Fruit fly (Drosophila melanogaster) whole organism, embryonic: ENCODE measurements around the gene CG14818.

Source experiments
- Ada2b ChIP-seq: fragments of 200-800 bp; sonication (Bioruptor generic); IDR thresholded peaks from 2 replicates; pipeline ENCODE4 v1.3.6; 2022; ENCODE audit warnings: missing biosample characterization, missing genetic modification characterization
- Awh ChIP-seq: fragments of 200-800 bp; sonication (Bioruptor generic); IDR thresholded peaks from 2 replicates; pipeline ENCODE4, ENCODE4 v1.3.6; 2022; ENCODE audit warnings: missing biosample characterization, missing genetic modification characterization
- Bteb2 ChIP-seq: fragments of 200-800 bp; sonication (Bioruptor generic); optimal IDR thresholded peaks from 2 replicates; lab custom pipeline; 2016; ENCODE audit warnings: missing biosample characterization, missing genetic modification characterization
- CG1024 ChIP-seq: fragments of 200-800 bp; sonication (Bioruptor generic); IDR thresholded peaks from 2 replicates; pipeline ENCODE4 v1.3.6; 2022; ENCODE audit warnings: missing biosample characterization, missing genetic modification characterization
- CG10267 ChIP-seq: fragments of 200-800 bp; sonication (Bioruptor generic); optimal IDR thresholded peaks from 2 replicates; lab custom pipeline; 2018; ENCODE audit warnings: missing biosample characterization, mild to moderate bottlenecking, missing genetic modification characterization, moderate library complexity
- CG10321 ChIP-seq: fragments of 200-800 bp; sonication (Bioruptor generic); IDR thresholded peaks from 2 replicates; pipeline ENCODE4 v1.3.6; 2022; ENCODE audit warnings: missing biosample characterization, missing genetic modification characterization
- CG12391 ChIP-seq: fragments of 200-800 bp; sonication (Bioruptor generic); optimal IDR thresholded peaks from 3 replicates; lab custom pipeline; 2018; ENCODE audit warnings: missing biosample characterization, mild to moderate bottlenecking, missing genetic modification characterization, moderate library complexity
- CG13624 ChIP-seq: fragments of 200-800 bp; sonication (Bioruptor generic); optimal IDR thresholded peaks from 2 replicates; lab custom pipeline; 2016; ENCODE audit warnings: missing biosample characterization, missing genetic modification characterization
- CG17568 ChIP-seq: fragments of 200-800 bp; sonication (Bioruptor generic); optimal IDR thresholded peaks from 2 replicates; lab custom pipeline; 2018; ENCODE audit warnings: missing biosample characterization, mild to moderate bottlenecking, missing genetic modification characterization, moderate library complexity
- CG3065 ChIP-seq: fragments of 200-800 bp; sonication (Bioruptor generic); optimal IDR thresholded peaks from 2 replicates; lab custom pipeline; 2016; ENCODE audit warnings: missing biosample characterization, missing genetic modification characterization
- CG31365 ChIP-seq: fragments of 200-800 bp; sonication (Bioruptor generic); optimal IDR thresholded peaks from 2 replicates; lab custom pipeline; 2018; ENCODE audit warnings: missing biosample characterization, mild to moderate bottlenecking, missing genetic modification characterization
- CG3995 ChIP-seq: fragments of 200-800 bp; sonication (Bioruptor generic); optimal IDR thresholded peaks from 3 replicates; lab custom pipeline; 2016; ENCODE audit warnings: missing biosample characterization, missing genetic modification characterization
- CG4282 ChIP-seq: fragments of 200-800 bp; sonication (Bioruptor generic); optimal IDR thresholded peaks from 2 replicates; lab custom pipeline; 2016; ENCODE audit warnings: missing biosample characterization, missing genetic modification characterization
- CG4360 ChIP-seq: fragments of 200-800 bp; sonication (Bioruptor generic); IDR thresholded peaks from 2 replicates; pipeline ENCODE4 v1.3.6; 2022; ENCODE audit warnings: missing biosample characterization, missing genetic modification characterization
- CG4854 ChIP-seq: fragments of 200-800 bp; sonication (Bioruptor generic); optimal IDR thresholded peaks from 2 replicates; lab custom pipeline; 2016; ENCODE audit warnings: missing biosample characterization, missing genetic modification characterization, inconsistent platforms
- CG5180 ChIP-seq: fragments of 200-800 bp; sonication (Bioruptor generic); optimal IDR thresholded peaks from 3 replicates; lab custom pipeline; 2017; ENCODE audit warnings: missing biosample characterization, missing genetic modification characterization, mild to moderate bottlenecking, moderate library complexity, missing genetic modification reagents
- CG7963 ChIP-seq: fragments of 200-800 bp; sonication (Bioruptor generic); IDR thresholded peaks from 3 replicates; pipeline ENCODE4 v1.3.6; 2022; ENCODE audit warnings: missing biosample characterization, missing genetic modification characterization; ENCODE audit not compliant: partially characterized antibody
- CG9797 ChIP-seq: fragments of 200-800 bp; sonication (Bioruptor generic); optimal IDR thresholded peaks from 3 replicates; lab custom pipeline; 2018; ENCODE audit warnings: missing biosample characterization, mild to moderate bottlenecking, missing genetic modification characterization
- Dll ChIP-seq: fragments of 200-800 bp; sonication (Bioruptor generic); IDR thresholded peaks from 4 replicates; pipeline ENCODE4 v1.3.6; 2022; ENCODE audit warnings: missing biosample characterization, missing genetic modification characterization; ENCODE audit not compliant: partially characterized antibody
- Dp ChIP-seq: fragments of 200-800 bp; sonication (Bioruptor generic); optimal IDR thresholded peaks from 2 replicates; lab custom pipeline; 2018; ENCODE audit warnings: missing biosample characterization, mild to moderate bottlenecking, missing genetic modification characterization, moderate library complexity
- Ets97D ChIP-seq: fragments of 200-800 bp; sonication (Bioruptor generic); optimal IDR thresholded peaks from 3 replicates; lab custom pipeline; 2016; ENCODE audit warnings: missing biosample characterization, missing genetic modification characterization
- Fer2 ChIP-seq: fragments of 200-800 bp; sonication (Bioruptor generic); optimal IDR thresholded peaks from 2 replicates; lab custom pipeline; 2018; ENCODE audit warnings: missing biosample characterization, mild to moderate bottlenecking, missing genetic modification characterization, moderate library complexity
- Gug ChIP-seq: fragments of 200-800 bp; sonication (Bioruptor generic); IDR thresholded peaks from 4 replicates; pipeline ENCODE4 v1.3.6; 2022; ENCODE audit warnings: missing biosample characterization, missing genetic modification characterization
- Hey ChIP-seq: fragments of 200-800 bp; sonication (Bioruptor generic); optimal IDR thresholded peaks from 3 replicates; lab custom pipeline; 2018; ENCODE audit warnings: missing biosample characterization, mild to moderate bottlenecking, missing genetic modification characterization
- Oaz ChIP-seq: fragments of 200-800 bp; sonication (Bioruptor generic); IDR thresholded peaks from 2 replicates; pipeline ENCODE4 v1.3.6; 2022; ENCODE audit warnings: missing biosample characterization, missing genetic modification characterization
- abd-A ChIP-seq: fragments of 200-800 bp; sonication (Bioruptor generic); optimal IDR thresholded peaks from 3 replicates; lab custom pipeline; 2019; ENCODE audit warnings: missing biosample characterization, mild to moderate bottlenecking, missing genetic modification characterization, moderate library complexity
- aop ChIP-seq: fragments of 200-800 bp; sonication (Bioruptor generic); IDR thresholded peaks from 2 replicates; pipeline ENCODE4 v1.3.6; 2022; ENCODE audit warnings: missing biosample characterization, missing genetic modification characterization
- az2 ChIP-seq: fragments of 200-800 bp; sonication (Bioruptor generic); optimal IDR thresholded peaks from 3 replicates; lab custom pipeline; 2016; ENCODE audit warnings: missing biosample characterization, missing genetic modification characterization
- bigmax ChIP-seq: fragments of 200-800 bp; sonication (Bioruptor generic); optimal IDR thresholded peaks from 2 replicates; lab custom pipeline; 2018; ENCODE audit warnings: missing biosample characterization, mild to moderate bottlenecking, missing genetic modification characterization
- cg ChIP-seq: fragments of 200-800 bp; sonication (Bioruptor generic); optimal IDR thresholded peaks from 3 replicates; lab custom pipeline; 2019; ENCODE audit warnings: missing biosample characterization, mild to moderate bottlenecking, missing genetic modification characterization, moderate library complexity
- crc ChIP-seq: fragments of 200-800 bp; sonication (Bioruptor generic); optimal IDR thresholded peaks from 2 replicates; lab custom pipeline; 2016; ENCODE audit warnings: missing biosample characterization, missing genetic modification characterization
- dimm ChIP-seq: fragments of 200-800 bp; sonication (Bioruptor generic); IDR thresholded peaks from 2 replicates; pipeline ENCODE4 v1.3.6; 2022; ENCODE audit warnings: missing biosample characterization, missing genetic modification characterization
- esg ChIP-seq: fragments of 200-800 bp; sonication (Bioruptor generic); conservative IDR thresholded peaks from 2 replicates; pipeline ENCODE4 v1.3.6; 2022; ENCODE audit warnings: missing biosample characterization, missing genetic modification characterization
- her ChIP-seq: fragments of 200-800 bp; sonication (Bioruptor generic); optimal IDR thresholded peaks from 2 replicates; lab custom pipeline; 2016; ENCODE audit warnings: missing biosample characterization, missing genetic modification characterization
- jumu ChIP-seq: fragments of 200-800 bp; sonication (Bioruptor generic); optimal IDR thresholded peaks from 3 replicates; lab custom pipeline; 2016; ENCODE audit warnings: missing biosample characterization, missing genetic modification characterization
- lmd ChIP-seq: fragments of 200-800 bp; sonication (Bioruptor generic); IDR thresholded peaks from 2 replicates; pipeline ENCODE4 v1.3.6; 2022; ENCODE audit warnings: missing biosample characterization, missing genetic modification characterization
- otp ChIP-seq: fragments of 200-800 bp; sonication (Bioruptor generic); IDR thresholded peaks from 3 replicates; pipeline ENCODE4, ENCODE4 v1.3.6; 2022; ENCODE audit warnings: missing biosample characterization, missing genetic modification characterization
- p53 ChIP-seq: fragments of 200-800 bp; sonication (Bioruptor generic); optimal IDR thresholded peaks from 2 replicates; lab custom pipeline; 2016; ENCODE audit warnings: missing biosample characterization, missing genetic modification characterization
- pho ChIP-seq: fragments of 200-800 bp; sonication (Bioruptor generic); optimal IDR thresholded peaks from 2 replicates; lab custom pipeline; 2016; ENCODE audit warnings: missing biosample characterization, missing genetic modification characterization
- sqz ChIP-seq: fragments of 200-800 bp; sonication (Bioruptor generic); optimal IDR thresholded peaks from 3 replicates; lab custom pipeline; 2018; ENCODE audit warnings: missing biosample characterization, mild to moderate bottlenecking, missing genetic modification characterization
- toy ChIP-seq: fragments of 200-800 bp; sonication (Bioruptor generic); IDR thresholded peaks from 2 replicates; pipeline ENCODE4 v1.3.6; 2022; ENCODE audit warnings: missing biosample characterization, missing genetic modification characterization

CG14818 gene

dm6 chrX:1873515-1874126 is 6.0 kb downstream of the CG14818 start, which contains the start of the genes Pgam5 and Vps26 (continued):
- no peak for TF ChIP-seq bigmax (GFP tag; lab: Kevin White, UChicago)
- TF ChIP-seq dimm, result no peak
- no peak for TF ChIP-seq Awh (GFP tag; lab: Robert Waterston, UW)
- no peak for TF ChIP-seq jumu (GFP tag; lab: Kevin White, UChicago)
- TF ChIP-seq toy (GFP tag; lab: Robert Waterston, UW), result no peak
- TF ChIP-seq p53 (GFP tag; lab: Kevin White, UChicago), result no peak
- TF ChIP-seq CG7963 (GFP tag; lab: Robert Waterston, UW), result no peak
- no peak for TF ChIP-seq Gug
- no peak for TF ChIP-seq CG4282
- TF ChIP-seq az2 (GFP tag; lab: Kevin White, UChicago), result no peak
- TF ChIP-seq otp (GFP tag; lab: Robert Waterston, UW), result no peak
- no peak for TF ChIP-seq CG10321 (GFP tag; lab: Robert Waterston, UW)
- TF ChIP-seq CG3995 (GFP tag; lab: Kevin White, UChicago), result no peak
- TF ChIP-seq CG12391 (tag; lab: Kevin White, UChicago), result no peak
- peak; percentile 49 for TF ChIP-seq Ets97D
- no peak for TF ChIP-seq CG3065 (GFP tag; lab: Kevin White, UChicago)
- TF ChIP-seq CG13624 (GFP tag; lab: Kevin White, UChicago), result peak; percentile 21
- no peak for TF ChIP-seq Ada2b (GFP tag; lab: Robert Waterston, UW)
- no peak for TF ChIP-seq Fer2
- TF ChIP-seq CG31365, result no peak
- TF ChIP-seq abd-A (tag; lab: Kevin White, UChicago), result no peak
- 0 out of 4 replicates have a peak, but pooled peaks have one; percentile 21 for TF ChIP-seq Dll (GFP tag; lab: Robert Waterston, UW)
- TF ChIP-seq sqz, result peak; percentile 97
- no peak for TF ChIP-seq Oaz (GFP tag; lab: Robert Waterston, UW)
- TF ChIP-seq CG1024 (GFP tag; lab: Robert Waterston, UW), result no peak
- TF ChIP-seq CG17568 (GFP tag; lab: Kevin White, UChicago), result no peak
- no peak for TF ChIP-seq crc
- TF ChIP-seq CG5180 (GFP tag; lab: Kevin White, UChicago), result no peak
- TF ChIP-seq CG4854 (GFP tag; lab: Kevin White, UChicago), result no peak
- no peak for TF ChIP-seq her (GFP tag; lab: Kevin White, UChicago)
- no peak for TF ChIP-seq CG4360 (GFP tag; lab: Robert Waterston, UW)
- no peak for TF ChIP-seq pho (GFP tag; lab: Kevin White, UChicago)
- TF ChIP-seq Dp (GFP tag; lab: Kevin White, UChicago), result peak; percentile 21
- peak; percentile 69 for TF ChIP-seq CG9797 (GFP tag; lab: Kevin White, UChicago)
- TF ChIP-seq aop (GFP tag; lab: Robert Waterston, UW), result no peak
- peak; percentile 66 for TF ChIP-seq cg (GFP tag; lab: Kevin White, UChicago)
- TF ChIP-seq Hey (tag; lab: Kevin White, UChicago), result no peak
- TF ChIP-seq lmd (GFP tag; lab: Robert Waterston, UW), result no peak
- TF ChIP-seq Bteb2, result no peak
- TF ChIP-seq esg (GFP tag; lab: Robert Waterston, UW), result no peak
- peak; percentile 39 for TF ChIP-seq CG10267 (tag; lab: Kevin White, UChicago)
